Fruit fly (Drosophila melanogaster): Measurements from ENCODE around the gene RhoGAP102A.
"Not testable (repeated sequence)": the region's sequence is repeated elsewhere in the genome, so short reads cannot be mapped to it uniquely, and the experiment has no call there.

RhoGAP102A gene

dm6 chr4:306431-307342, 51.9 kb downstream of the RhoGAP102A start, which contains the start of gene Syt7:
Gene Syt7 (minus strand): TSS chr4:306481.
- TF ChIP-seq CTCF, CG8478 (optimal IDR thresholded peaks at IDR 0.05): not testable (repeated sequence)

dm6 chr4:307931-308330, 53.1 kb downstream of the RhoGAP102A start, which contains the start of gene Rad23:
Gene Rad23 (plus strand): TSS chr4:308093.
- no peak for TF ChIP-seq CG8478 (optimal IDR thresholded peaks at IDR 0.05)
- no peak for TF ChIP-seq CTCF (optimal IDR thresholded peaks at IDR 0.05)

DNA sequence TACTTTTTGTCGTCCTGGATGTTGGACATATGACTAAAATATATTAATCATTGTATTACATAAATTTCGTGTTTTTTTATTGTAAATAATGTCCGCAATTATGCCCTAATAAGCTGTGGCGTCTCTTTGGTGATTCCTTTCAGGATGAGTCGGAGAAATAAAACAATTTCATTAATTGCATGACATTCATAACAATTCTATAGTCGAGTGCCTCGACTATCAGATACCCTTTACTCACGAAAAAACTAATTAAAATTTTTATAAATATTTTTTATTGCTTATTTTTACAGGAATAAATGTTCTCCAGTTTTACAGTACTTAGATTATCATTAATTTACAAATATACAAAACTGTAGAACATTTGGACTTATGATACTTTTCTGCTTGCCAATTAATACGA, 55.9 kb downstream of the RhoGAP102A start:
- TF ChIP-seq CG8478 (optimal IDR thresholded peaks at IDR 0.05) (no peak), CTCF (optimal IDR thresholded peaks at IDR 0.05) (no peak)

DNA sequence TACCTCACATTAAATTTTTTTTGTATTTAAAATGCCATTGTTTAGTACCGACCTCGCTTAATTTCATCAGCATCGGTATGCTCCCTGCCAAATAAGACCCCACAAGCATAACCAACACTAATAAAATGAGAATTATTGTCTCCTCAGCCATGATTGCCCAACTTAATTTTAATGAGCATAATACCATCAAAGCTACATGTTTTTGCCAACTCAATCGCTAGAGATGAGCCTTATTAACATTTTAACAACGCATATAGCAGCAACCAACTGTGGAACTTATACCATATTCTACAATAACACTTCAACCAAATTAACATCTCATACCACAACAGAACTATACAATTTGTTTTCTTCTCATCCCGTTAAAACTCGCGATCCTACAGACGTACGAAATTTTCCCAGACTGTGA, 58.9 kb downstream of the RhoGAP102A start, which contains the start of gene Zip102B:
Zip102B (minus strand) TSS at position 392 of the 409 bp plus-strand sequence.
- TF ChIP-seq CTCF (optimal IDR thresholded peaks at IDR 0.05) (no peak), CG8478 (optimal IDR thresholded peaks at IDR 0.05) (no peak)

DNA sequence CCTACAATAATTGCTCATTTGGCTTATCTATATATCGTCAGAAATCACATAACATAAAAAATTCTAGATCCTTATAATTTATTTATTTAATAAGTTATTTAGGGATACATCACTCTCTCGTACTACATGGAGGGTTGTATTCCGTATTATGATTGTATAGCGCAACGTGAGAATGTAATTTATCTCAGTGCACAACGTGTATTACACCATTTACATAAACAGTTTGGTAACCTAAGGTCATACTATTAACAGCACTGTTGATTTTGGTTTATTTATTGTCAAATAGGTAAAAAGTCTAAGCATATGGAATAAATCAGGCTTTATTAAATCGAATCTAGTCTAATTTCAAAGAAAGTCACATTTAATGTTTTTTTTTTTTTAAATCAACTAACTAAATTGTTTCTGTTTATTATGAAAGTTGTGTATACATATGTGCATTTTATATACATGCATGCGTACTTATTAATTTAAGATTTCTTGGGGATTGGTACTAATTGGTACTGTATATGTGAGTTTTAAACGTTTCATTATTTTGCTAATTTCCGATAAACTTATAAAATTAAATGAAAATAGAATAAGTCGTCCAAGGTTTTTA, 60.0 kb downstream of the RhoGAP102A start, which contains the start of gene Rnf11:
Rnf11 (plus strand) TSS at position 252 of the 595 bp plus-strand sequence.
- TF ChIP-seq CG8478 (optimal IDR thresholded peaks at IDR 0.05), result no peak
- TF ChIP-seq CTCF (optimal IDR thresholded peaks at IDR 0.05), result no peak
